Worm (Caenorhabditis elegans): ENCODE results near the gene ZK632.11.

- TF ChIP-seq ama-1 (optimal IDR thresholded peaks at IDR 0.05): no peak
- no peak for TF ChIP-seq ZK546.5 (tag; optimal IDR thresholded peaks at IDR 0.05)
These were observed 43.3 kb downstream of the ZK632.11 start, which contains the start of gene ZK757.1 for ce11 chrIII:9871032-9871431.
